Worm (Caenorhabditis elegans) whole organism, L1 larva: ENCODE measurements around the gene T16G1.18.

Experiments used
- C16A3.4 ChIP-seq: fragments of 150-350 bp; optimal IDR thresholded peaks from 2 replicates; lab custom pipeline; 2014; ENCODE audit warnings: missing biosample characterization, missing genetic modification characterization
- alr-1 ChIP-seq: fragments of 200-800 bp; sonication (Bioruptor generic); optimal IDR thresholded peaks from 2 replicates; lab custom pipeline; 2018; ENCODE audit warnings: borderline replicate concordance, mild to moderate bottlenecking, missing genetic modification characterization, missing compliant biosample characterization
- aly-2 ChIP-seq: fragments of 150-350 bp; optimal IDR thresholded peaks from 2 replicates; lab custom pipeline; 2014; ENCODE audit warnings: missing biosample characterization, missing genetic modification characterization
- ama-1 ChIP-seq: fragments of 150-350 bp; optimal IDR thresholded peaks from 2 replicates; lab custom pipeline; 2014
- blmp-1 ChIP-seq: fragments of 150-350 bp; optimal IDR thresholded peaks from 2 replicates; lab custom pipeline; 2014; ENCODE audit warnings: missing biosample characterization, missing genetic modification characterization
- ceh-8 ChIP-seq: fragments of 200-800 bp; sonication (Bioruptor generic); optimal IDR thresholded peaks from 2 replicates; lab custom pipeline; 2018; ENCODE audit warnings: mild to moderate bottlenecking, missing genetic modification characterization, moderate library complexity, missing compliant biosample characterization
- ceh-90 ChIP-seq: sonication (generic microtip); optimal IDR thresholded peaks from 2 replicates; lab custom pipeline; 2016; ENCODE audit warnings: missing genetic modification characterization, missing compliant biosample characterization
- dpl-1 ChIP-seq, 3 experiments: fragments of 150-350 bp in 2 of 3; sonication (generic microtip) in 1 of 3; optimal IDR thresholded peaks; 2 replicates each; lab custom pipeline; 2014 to 2017; ENCODE audit warnings: missing biosample characterization in 3 of 3, missing genetic modification characterization in 3 of 3, missing genetic modification reagents in 3 of 3
- dsc-1 ChIP-seq: sonication (generic microtip); optimal IDR thresholded peaks from 2 replicates; lab custom pipeline; 2016; ENCODE audit warnings: mild to moderate bottlenecking, missing genetic modification characterization, missing compliant biosample characterization
- efl-3 ChIP-seq: fragments of 200-800 bp; sonication (Bioruptor generic); optimal IDR thresholded peaks from 2 replicates; lab custom pipeline; 2018; ENCODE audit warnings: mild to moderate bottlenecking, missing genetic modification characterization, missing compliant biosample characterization
- elt-2 ChIP-seq: sonication (generic microtip); optimal IDR thresholded peaks from 2 replicates; lab custom pipeline; 2016; ENCODE audit warnings: missing genetic modification characterization, mild to moderate bottlenecking, inconsistent platforms, missing compliant biosample characterization, missing genetic modification reagents
- elt-3 ChIP-seq, 6 experiments: fragments of 150-350 bp in 1 of 6; sonication (generic microtip); optimal IDR thresholded peaks; 2 replicates each; lab custom pipeline; 2017 to 2018; ENCODE audit warnings: missing biosample characterization in 6 of 6, missing genetic modification characterization in 6 of 6, inconsistent platforms in 1 of 6
- fos-1 ChIP-seq: fragments of 150-350 bp; optimal IDR thresholded peaks from 2 replicates; lab custom pipeline; 2014; ENCODE audit warnings: missing biosample characterization, missing genetic modification characterization
- grh-1 ChIP-seq: fragments of 200-800 bp; sonication (Bioruptor generic); IDR thresholded peaks from 2 replicates; pipeline ENCODE4 v1.3.6; 2022; ENCODE audit warnings: missing genetic modification reagents, missing genetic modification characterization, missing compliant biosample characterization
- irx-1 ChIP-seq: sonication (generic microtip); optimal IDR thresholded peaks from 2 replicates; lab custom pipeline; 2016; ENCODE audit warnings: missing genetic modification characterization, missing compliant biosample characterization
- jun-1 ChIP-seq: fragments of 150-350 bp; optimal IDR thresholded peaks from 2 replicates; lab custom pipeline; 2014; ENCODE audit warnings: missing biosample characterization, missing genetic modification reagents, missing genetic modification characterization
- lin-14 ChIP-seq: fragments of 200-800 bp; sonication (Bioruptor generic); optimal IDR thresholded peaks from 2 replicates; lab custom pipeline; 2018; ENCODE audit warnings: mild to moderate bottlenecking, missing genetic modification characterization, moderate library complexity, missing compliant biosample characterization
- lin-35 ChIP-seq, 2 experiments: fragments of 150-350 bp; optimal IDR thresholded peaks; 2 replicates each; lab custom pipeline; 2014; ENCODE audit warnings: missing biosample characterization in 2 of 2, missing genetic modification characterization in 2 of 2, missing genetic modification reagents in 2 of 2
- mef-2 ChIP-seq: fragments of 150-350 bp; optimal IDR thresholded peaks from 2 replicates; lab custom pipeline; 2014; ENCODE audit warnings: missing biosample characterization, missing genetic modification characterization
- mep-1 ChIP-seq: fragments of 150-350 bp; optimal IDR thresholded peaks from 2 replicates; lab custom pipeline; 2014; ENCODE audit warnings: missing biosample characterization, missing genetic modification characterization
- nhr-11 ChIP-seq: fragments of 150-350 bp; optimal IDR thresholded peaks from 2 replicates; lab custom pipeline; 2014; ENCODE audit warnings: missing biosample characterization, missing genetic modification characterization
- nhr-71 ChIP-seq: sonication (generic microtip); optimal IDR thresholded peaks from 2 replicates; lab custom pipeline; 2016; ENCODE audit warnings: mild to moderate bottlenecking, missing genetic modification characterization, moderate library complexity, missing compliant biosample characterization
- nhr-76 ChIP-seq: sonication (generic microtip); optimal IDR thresholded peaks from 2 replicates; lab custom pipeline; 2017; ENCODE audit warnings: missing biosample characterization, missing genetic modification characterization
- nhr-77 ChIP-seq: fragments of 150-350 bp; optimal IDR thresholded peaks from 2 replicates; lab custom pipeline; 2014; ENCODE audit warnings: missing biosample characterization, missing genetic modification characterization
- nhr-85 ChIP-seq: sonication (generic microtip); peaks from one replicate; lab custom pipeline; 2016; ENCODE audit warnings: missing genetic modification characterization, inconsistent platforms, missing compliant biosample characterization
- pag-3 ChIP-seq: sonication (generic microtip); optimal IDR thresholded peaks from 2 replicates; lab custom pipeline; 2017; ENCODE audit warnings: missing genetic modification characterization, mild to moderate bottlenecking, missing compliant biosample characterization, antibody characterized with exemption, borderline replicate concordance; ENCODE audit not compliant: insufficient read depth
- pax-3 ChIP-seq: fragments of 200-800 bp; sonication (Bioruptor generic); optimal IDR thresholded peaks from 2 replicates; lab custom pipeline; 2018; ENCODE audit warnings: mild to moderate bottlenecking, missing genetic modification characterization, moderate library complexity, missing compliant biosample characterization
- pqm-1 ChIP-seq: sonication (generic microtip); optimal IDR thresholded peaks from 3 replicates; lab custom pipeline; 2017; ENCODE audit warnings: missing biosample characterization, missing genetic modification characterization
- snpc-4 ChIP-seq: fragments of 150-350 bp; optimal IDR thresholded peaks from 2 replicates; lab custom pipeline; 2014; ENCODE audit warnings: missing biosample characterization, missing genetic modification characterization
- snu-23 ChIP-seq: sonication (generic microtip); optimal IDR thresholded peaks from 2 replicates; lab custom pipeline; 2016; ENCODE audit warnings: missing genetic modification characterization, missing compliant biosample characterization
- sox-4 ChIP-seq: sonication (generic microtip); optimal IDR thresholded peaks from 2 replicates; lab custom pipeline; 2016; ENCODE audit warnings: missing genetic modification characterization, missing compliant biosample characterization
- unc-130 ChIP-seq: fragments of 150-350 bp; optimal IDR thresholded peaks from 2 replicates; lab custom pipeline; 2017; ENCODE audit warnings: missing biosample characterization, missing genetic modification characterization, inconsistent platforms
- unc-62 ChIP-seq: fragments of 150-350 bp; optimal IDR thresholded peaks from 2 replicates; lab custom pipeline; 2014; ENCODE audit warnings: missing biosample characterization, missing genetic modification reagents, missing genetic modification characterization
- unc-98 ChIP-seq: fragments of 200-800 bp; sonication (Bioruptor generic); IDR thresholded peaks from 2 replicates; pipeline ENCODE4 v1.3.6; 2022; ENCODE audit warnings: missing genetic modification characterization, missing compliant biosample characterization
- xbp-1 ChIP-seq: sonication (generic microtip); optimal IDR thresholded peaks from 2 replicates; lab custom pipeline; 2016; ENCODE audit warnings: missing genetic modification characterization, missing compliant biosample characterization
- zag-1 ChIP-seq: fragments of 150-350 bp; optimal IDR thresholded peaks from 2 replicates; lab custom pipeline; 2014; ENCODE audit warnings: missing biosample characterization, missing genetic modification characterization
- zip-4 ChIP-seq: fragments of 200-800 bp; sonication (Bioruptor generic); optimal IDR thresholded peaks from 2 replicates; lab custom pipeline; 2018; ENCODE audit warnings: mild to moderate bottlenecking, missing genetic modification characterization, moderate library complexity, missing compliant biosample characterization
- ztf-11 ChIP-seq, 2 experiments: sonication (generic microtip); optimal IDR thresholded peaks; 2 replicates each; lab custom pipeline; 2016 to 2017; ENCODE audit warnings: missing genetic modification characterization in 2 of 2, missing biosample characterization in 1 of 2, missing compliant biosample characterization in 1 of 2
- ztf-4 ChIP-seq: fragments of 150-350 bp; optimal IDR thresholded peaks from 2 replicates; lab custom pipeline; 2014; ENCODE audit warnings: missing biosample characterization, missing genetic modification characterization

The T16G1.18 gene

ce11 chrV:12987061-12987460 is 36.0 kb downstream of the T16G1.18 start, which contains the start of gene shw-3:
Gene shw-3, minus strand, starts transcription at chrV:12987161.
- TF ChIP-seq pag-3 (no peak), C16A3.4 (tag; lab: Kevin White, UChicago) (no peak), sox-4 (tag; lab: Kevin White, UChicago) (no peak), mef-2 (tag; lab: Kevin White, UChicago) (no peak), efl-3 (no peak)

ce11 chrV:12988256-12988655 is 37.2 kb downstream of the T16G1.18 start, which contains the start of gene F15B9.8:
Gene F15B9.8, plus strand, starts transcription at chrV:12988556.
- TF ChIP-seq grh-1 (GFP tag; lab: Robert Waterston, UW) (no peak), nhr-85 (tag; lab: Kevin White, UChicago) (peak; percentile 42)

- TF ChIP-seq zag-1 (tag; lab: Kevin White, UChicago) (no peak), lin-14 (GFP tag; lab: Kevin White, UChicago) (peak; percentile 60), blmp-1 (tag; lab: Kevin White, UChicago) (peak; percentile 18), grh-1 (GFP tag; lab: Robert Waterston, UW) (0 out of 2 replicates have a peak, but pooled peaks have one; percentile 45), nhr-85 (tag; lab: Kevin White, UChicago) (peak; percentile 82)
Measured at ce11 chrV:12992891-12993290, 41.8 kb downstream of the T16G1.18 start, which contains the start of the genes F15B9.11 and dsl-7. Gene F15B9.11, minus strand, starts transcription at chrV:12992895. Gene dsl-7, plus strand, starts transcription at chrV:12993150.

- no peak for TF ChIP-seq alr-1 (tag; lab: Kevin White, UChicago)
- TF ChIP-seq blmp-1 (tag; lab: Kevin White, UChicago), result peak; percentile 30
- TF ChIP-seq aly-2, result no peak
- no peak for TF ChIP-seq lin-35 (GFP tag; optimal IDR thresholded peaks at IDR 0.05; lab: Kevin White, UChicago)
- peak in 1 of 6 experiments; percentile 29 for TF ChIP-seq elt-3 (tag; optimal IDR thresholded peaks at IDR 0.05; lab: Kevin White, UChicago)
- TF ChIP-seq, all 84 proteins: peak for 2
Measured at ce11 chrV:12995269-12995668, 44.2 kb downstream of the T16G1.18 start, which contains the start of gene far-5. Gene far-5, plus strand, starts transcription at chrV:12995569.

ce11 chrV:12997422-12997821 is 46.3 kb downstream of the T16G1.18 start, which contains the start of gene far-3:
Gene far-3, minus strand, starts transcription at chrV:12997522.
- no peak for TF ChIP-seq efl-3
- no peak for TF ChIP-seq unc-98 (GFP tag; lab: Robert Waterston, UW)
- no peak for TF ChIP-seq sox-4 (tag; lab: Kevin White, UChicago)
- no peak for TF ChIP-seq jun-1 (tag; lab: Kevin White, UChicago)
- TF ChIP-seq snpc-4 (tag; lab: Kevin White, UChicago), result no peak
- no peak for TF ChIP-seq dpl-1 (GFP tag; optimal IDR thresholded peaks at IDR 0.05; lab: Kevin White, UChicago)
- no peak for TF ChIP-seq elt-2 (tag; lab: Kevin White, UChicago)
- no peak for TF ChIP-seq pqm-1 (tag; lab: Kevin White, UChicago)

- TF ChIP-seq irx-1 (no peak), fos-1 (tag; lab: Kevin White, UChicago) (no peak), nhr-11 (tag; lab: Kevin White, UChicago) (no peak), pag-3 (no peak), mef-2 (tag; lab: Kevin White, UChicago) (no peak), ceh-90 (tag; lab: Kevin White, UChicago) (no peak), aly-2 (no peak), ztf-11 (tag; optimal IDR thresholded peaks at IDR 0.05; lab: Kevin White, UChicago) (no peak)
Measured at ce11 chrV:12999559-12999958, 48.5 kb downstream of the T16G1.18 start, which contains the start of gene far-4. Gene far-4, minus strand, starts transcription at chrV:12999659.

- no peak for TF ChIP-seq nhr-77
- no peak for TF ChIP-seq ztf-4
- no peak for TF ChIP-seq zip-4 (GFP tag; lab: Kevin White, UChicago)
- TF ChIP-seq nhr-71 (tag; lab: Kevin White, UChicago), result no peak
- TF ChIP-seq zag-1 (tag; lab: Kevin White, UChicago), result no peak
- no peak for TF ChIP-seq pax-3 (tag; lab: Kevin White, UChicago)
- TF ChIP-seq xbp-1 (tag; lab: Kevin White, UChicago), result no peak
- no peak for TF ChIP-seq mef-2 (tag; lab: Kevin White, UChicago)
- TF ChIP-seq elt-3 (tag; optimal IDR thresholded peaks at IDR 0.05; lab: Kevin White, UChicago), result no peak
- no peak for TF ChIP-seq unc-62 (GFP tag; lab: Kevin White, UChicago)
- TF ChIP-seq dsc-1, result no peak
- TF ChIP-seq snu-23 (GFP tag; lab: Kevin White, UChicago), result no peak
- TF ChIP-seq ama-1 (lab: Kevin White, UChicago), result no peak
- no peak for TF ChIP-seq nhr-11 (tag; lab: Kevin White, UChicago)
- TF ChIP-seq mep-1 (tag; lab: Kevin White, UChicago), result no peak
- no peak for TF ChIP-seq unc-130 (tag; lab: Kevin White, UChicago)
- no peak for TF ChIP-seq nhr-76 (tag; lab: Kevin White, UChicago)
- no peak for TF ChIP-seq ceh-8 (GFP tag; lab: Kevin White, UChicago)
Measured at ce11 chrV:13000068-13000467, 49.0 kb downstream of the T16G1.18 start.
